Worm (Caenorhabditis elegans): ENCODE results near the gene nhr-231.

The nhr-231 gene

ce11 chrV:18803260-18803659 is 12.5 kb downstream of the nhr-231 start, which contains the start of gene C54E10.10:
Gene C54E10.10, minus strand, starts transcription at chrV:18803360.
- TF ChIP-seq lin-15B (tag; optimal IDR thresholded peaks at IDR 0.05) = no peak

ce11 chrV:18806409-18806808 is 15.7 kb downstream of the nhr-231 start, which contains the start of gene sri-10:
Gene sri-10, minus strand, starts transcription at chrV:18806509.
- TF ChIP-seq tbx-2 (tag; optimal IDR thresholded peaks at IDR 0.05) (no peak), unc-62 (GFP tag; optimal IDR thresholded peaks at IDR 0.05) (no peak), sea-2 (GFP tag; optimal IDR thresholded peaks at IDR 0.05) (no peak), elt-3 (tag; optimal IDR thresholded peaks at IDR 0.05) (no peak), eor-1 (tag; optimal IDR thresholded peaks at IDR 0.05) (no peak), nhr-76 (tag; optimal IDR thresholded peaks at IDR 0.05) (no peak), nhr-67 (tag; optimal IDR thresholded peaks at IDR 0.05) (no peak), ceh-82 (tag; optimal IDR thresholded peaks at IDR 0.05) (no peak), nfya-1 (tag; optimal IDR thresholded peaks at IDR 0.05; ENCODE audit: insufficient read depth) (no peak), nhr-25 (tag; optimal IDR thresholded peaks at IDR 0.05) (no peak), ceh-9 (tag; optimal IDR thresholded peaks at IDR 0.05) (no peak)

ce11 chrV:18808621-18809020 is 17.9 kb downstream of the nhr-231 start, which contains the start of gene C54E10.6:
Gene C54E10.6, minus strand, starts transcription at chrV:18808729.
- TF ChIP-seq lin-39 (tag; optimal IDR thresholded peaks at IDR 0.05) (peak; percentile 68), nhr-237 (tag; optimal IDR thresholded peaks at IDR 0.05) (no peak), nfya-1 (tag; optimal IDR thresholded peaks at IDR 0.05; ENCODE audit: insufficient read depth) (peak; percentile 33), hmg-11 (tag; optimal IDR thresholded peaks at IDR 0.05) (peak; percentile 20)

ce11 chrV:18810705-18811104 is 19.9 kb downstream of the nhr-231 start, which contains the start of gene C54E10.3:
Gene C54E10.3, plus strand, starts transcription at chrV:18811005.
- TF ChIP-seq nhr-23 (tag; optimal IDR thresholded peaks at IDR 0.05) = no peak
- no peak for TF ChIP-seq sea-2 (GFP tag; optimal IDR thresholded peaks at IDR 0.05)
- no peak for TF ChIP-seq unc-62 (GFP tag; optimal IDR thresholded peaks at IDR 0.05)
- no peak for TF ChIP-seq nhr-12 (tag; optimal IDR thresholded peaks at IDR 0.05)
- TF ChIP-seq nhr-67 (tag; optimal IDR thresholded peaks at IDR 0.05) = no peak
- TF ChIP-seq ztf-4 (tag; optimal IDR thresholded peaks at IDR 0.05) = no peak
- TF ChIP-seq nhr-43 (tag; optimal IDR thresholded peaks at IDR 0.05; ENCODE audit: poor library complexity, severe bottlenecking) = no peak
- TF ChIP-seq ceh-9 (tag; optimal IDR thresholded peaks at IDR 0.05) = no peak
- TF ChIP-seq nhr-76 (tag; optimal IDR thresholded peaks at IDR 0.05) = no peak
- no peak for TF ChIP-seq ztf-11 (tag; optimal IDR thresholded peaks at IDR 0.05)
- TF ChIP-seq lin-15B (tag; optimal IDR thresholded peaks at IDR 0.05) = no peak
- no peak for TF ChIP-seq tbx-2 (tag; optimal IDR thresholded peaks at IDR 0.05)
- TF ChIP-seq mml-1 (tag; optimal IDR thresholded peaks at IDR 0.05) = no peak
- TF ChIP-seq elt-3 (tag; optimal IDR thresholded peaks at IDR 0.05) = no peak
- no peak for TF ChIP-seq lin-39 (tag; optimal IDR thresholded peaks at IDR 0.05)
- no peak for TF ChIP-seq jun-1 (tag; optimal IDR thresholded peaks at IDR 0.05)

- no peak for TF ChIP-seq nhr-43 (tag; optimal IDR thresholded peaks at IDR 0.05; ENCODE audit: poor library complexity, severe bottlenecking)
- no peak for TF ChIP-seq lsy-12 (tag; optimal IDR thresholded peaks at IDR 0.05)
- TF ChIP-seq ama-1 (optimal IDR thresholded peaks at IDR 0.05) = no peak
Measured at ce11 chrV:18811360-18811759, 20.6 kb downstream of the nhr-231 start, which contains the start of gene C54E10.7. Gene C54E10.7, plus strand, starts transcription at chrV:18811660.

- no peak for TF ChIP-seq ceh-28 (tag; optimal IDR thresholded peaks at IDR 0.05)
- no peak for TF ChIP-seq lin-15B (tag; optimal IDR thresholded peaks at IDR 0.05)
- no peak for TF ChIP-seq ceh-82 (tag; optimal IDR thresholded peaks at IDR 0.05)
- no peak for TF ChIP-seq nfya-1 (tag; optimal IDR thresholded peaks at IDR 0.05; ENCODE audit: insufficient read depth)
- TF ChIP-seq snpc-4 (tag; optimal IDR thresholded peaks at IDR 0.05) = no peak
- TF ChIP-seq nhr-12 (tag; optimal IDR thresholded peaks at IDR 0.05) = no peak
Measured at ce11 chrV:18819643-18820042, 28.9 kb downstream of the nhr-231 start, which contains the start of gene ncs-5. Gene ncs-5, plus strand, starts transcription at chrV:18819766.

- TF ChIP-seq fkh-10 (GFP tag; optimal IDR thresholded peaks at IDR 0.05) (peak; percentile 92), ceh-28 (tag; optimal IDR thresholded peaks at IDR 0.05) (no peak), nhr-25 (tag; optimal IDR thresholded peaks at IDR 0.05) (no peak)
Measured at ce11 chrV:18821569-18821968, 30.8 kb downstream of the nhr-231 start.
